2 fruit fly cellular contexts compared by ENCODE assay signal in genomic region chr3R:11437528-11437927, dm6.
TF ChIP-seq lines count a peak whose summit lies in the region.

TSS of gene CG17230 (plus strand) at chr3R:11437785.

- peak; percentile 75 for TF ChIP-seq CTCF in whole organism, embryonic (GFP tag; optimal IDR thresholded peaks at IDR 0.05; lab: Kevin White, UChicago)

TF ChIP-seq in whole organism, embryonic, 481 proteins besides CTCF, POLR2A, EP300 and RAD21 (continues in another document):
- TF ChIP-seq CG15696 (tag; optimal IDR thresholded peaks at IDR 0.05; lab: Kevin White, UChicago) (no peak), klu (GFP tag; IDR thresholded peaks at IDR 0.05; lab: Robert Waterston, UW) (no peak), CG6791 (GFP tag; IDR thresholded peaks at IDR 0.05; lab: Robert Waterston, UW; ENCODE audit: partially characterized antibody) (peak; percentile 81), hbn (GFP tag; IDR thresholded peaks at IDR 0.05; lab: Robert Waterston, UW; ENCODE audit: partially characterized antibody) (peak; percentile 82), chinmo (GFP tag; IDR thresholded peaks at IDR 0.05; lab: Robert Waterston, UW; ENCODE audit: partially characterized antibody) (peak; percentile 60; the same call in 1 of the 4 replicates), vfl (GFP tag; optimal IDR thresholded peaks at IDR 0.05; lab: Kevin White, UChicago) (no peak), unc-4 (GFP tag; IDR thresholded peaks at IDR 0.05; lab: Robert Waterston, UW; ENCODE audit: partially characterized antibody) (peak; percentile 68), D (optimal IDR thresholded peaks at IDR 0.05; lab: Kevin White, UChicago) (no peak), D (GFP tag; optimal IDR thresholded peaks at IDR 0.05; lab: Kevin White, UChicago) (no peak), inv (GFP tag; IDR thresholded peaks at IDR 0.05; lab: Robert Waterston, UW; ENCODE audit: partially characterized antibody) (peak; percentile 76), MESR4 (GFP tag; optimal IDR thresholded peaks at IDR 0.05; lab: Kevin White, UChicago) (peak; percentile 32), CG11504 (tag; optimal IDR thresholded peaks at IDR 0.05; lab: Kevin White, UChicago) (peak; percentile 31), CG4617 (GFP tag; optimal IDR thresholded peaks at IDR 0.05; lab: Kevin White, UChicago; ENCODE audit: borderline replicate concordance) (peak; percentile 60), stwl (tag; optimal IDR thresholded peaks at IDR 0.05; lab: Kevin White, UChicago) (peak; percentile 50), CG6683 (GFP tag; optimal IDR thresholded peaks at IDR 0.05; lab: Kevin White, UChicago) (no peak), CG7556 (GFP tag; optimal IDR thresholded peaks at IDR 0.05; lab: Kevin White, UChicago) (no peak), otp (GFP tag; IDR thresholded peaks at IDR 0.05; lab: Robert Waterston, UW) (no peak), CG12104 (GFP tag; optimal IDR thresholded peaks at IDR 0.05; lab: Kevin White, UChicago) (no peak), stc (GFP tag; IDR thresholded peaks at IDR 0.05; lab: Robert Waterston, UW) (no peak), MBD-R2 (GFP tag; IDR thresholded peaks at IDR 0.05; lab: Robert Waterston, UW) (peak; percentile 75), trem (tag; optimal IDR thresholded peaks at IDR 0.05; lab: Kevin White, UChicago) (peak; percentile 38), YL-1 (GFP tag; optimal IDR thresholded peaks at IDR 0.05; lab: Kevin White, UChicago) (peak; percentile 47), grau (tag; optimal IDR thresholded peaks at IDR 0.05; lab: Kevin White, UChicago) (peak; percentile 14), CG13287 (GFP tag; IDR thresholded peaks at IDR 0.05; lab: Robert Waterston, UW; ENCODE audit: partially characterized antibody) (peak; percentile 82), BEAF-32 (GFP tag; optimal IDR thresholded peaks at IDR 0.05; lab: Kevin White, UChicago) (peak; percentile 81), bab2 (GFP tag; optimal IDR thresholded peaks at IDR 0.05; lab: Kevin White, UChicago) (no peak), Oli (tag; optimal IDR thresholded peaks at IDR 0.05; lab: Kevin White, UChicago) (no peak), Bgb (GFP tag; IDR thresholded peaks at IDR 0.05; lab: Robert Waterston, UW; ENCODE audit: partially characterized antibody) (peak; percentile 87), CG6689 (GFP tag; IDR thresholded peaks at IDR 0.05; lab: Robert Waterston, UW) (no peak), Scr (GFP tag; IDR thresholded peaks at IDR 0.05; lab: Robert Waterston, UW; ENCODE audit: partially characterized antibody) (peak; percentile 73), fu2 (GFP tag; optimal IDR thresholded peaks at IDR 0.05; lab: Kevin White, UChicago) (no peak), CG7963 (GFP tag; IDR thresholded peaks at IDR 0.05; lab: Robert Waterston, UW; ENCODE audit: partially characterized antibody) (peak; percentile 63; the same call in 2 of the 3 replicates), CG16813 (GFP tag; IDR thresholded peaks at IDR 0.05; lab: Robert Waterston, UW; ENCODE audit: partially characterized antibody) (peak; percentile 88), jumu (GFP tag; optimal IDR thresholded peaks at IDR 0.05; lab: Kevin White, UChicago) (no peak), vvl (GFP tag; IDR thresholded peaks at IDR 0.05; lab: Robert Waterston, UW) (0 out of 2 replicates have a peak, but pooled peaks have one; percentile 8), CG32532 (GFP tag; IDR thresholded peaks at IDR 0.05; lab: Robert Waterston, UW) (no peak), Gsc (GFP tag; IDR thresholded peaks at IDR 0.05; lab: Robert Waterston, UW) (no peak), CG17328 (GFP tag; IDR thresholded peaks at IDR 0.05; lab: Robert Waterston, UW) (0 out of 2 replicates have a peak, but pooled peaks have one; percentile 9), hb (GFP tag; IDR thresholded peaks at IDR 0.05; lab: Robert Waterston, UW; ENCODE audit: partially characterized antibody) (peak; percentile 64; the same call in 2 of the 3 replicates), Sry-δ (GFP tag; optimal IDR thresholded peaks at IDR 0.05; lab: Kevin White, UChicago) (peak; percentile 82), CoRest (tag; optimal IDR thresholded peaks at IDR 0.05; lab: Kevin White, UChicago) (peak; percentile 24), ERR (GFP tag; optimal IDR thresholded peaks at IDR 0.05; lab: Kevin White, UChicago) (no peak)

TF ChIP-seq in whole organism, prepupa, 60 proteins besides CTCF, POLR2A, EP300 and RAD21:
- TF ChIP-seq CG8319 (GFP tag; optimal IDR thresholded peaks at IDR 0.05; lab: Kevin White, UChicago) (no peak), spab (GFP tag; optimal IDR thresholded peaks at IDR 0.05; lab: Kevin White, UChicago) (no peak), CG1621 (tag; optimal IDR thresholded peaks at IDR 0.05; lab: Kevin White, UChicago) (no peak), fkh (GFP tag; optimal IDR thresholded peaks at IDR 0.05; lab: Kevin White, UChicago) (peak; percentile 98)
TF ChIP-seq in whole organism, prepupa: peak in this region for 1.
